Fruit fly (Drosophila melanogaster): Measurements from ENCODE around the gene Ac3.

The Ac3 gene

DNA sequence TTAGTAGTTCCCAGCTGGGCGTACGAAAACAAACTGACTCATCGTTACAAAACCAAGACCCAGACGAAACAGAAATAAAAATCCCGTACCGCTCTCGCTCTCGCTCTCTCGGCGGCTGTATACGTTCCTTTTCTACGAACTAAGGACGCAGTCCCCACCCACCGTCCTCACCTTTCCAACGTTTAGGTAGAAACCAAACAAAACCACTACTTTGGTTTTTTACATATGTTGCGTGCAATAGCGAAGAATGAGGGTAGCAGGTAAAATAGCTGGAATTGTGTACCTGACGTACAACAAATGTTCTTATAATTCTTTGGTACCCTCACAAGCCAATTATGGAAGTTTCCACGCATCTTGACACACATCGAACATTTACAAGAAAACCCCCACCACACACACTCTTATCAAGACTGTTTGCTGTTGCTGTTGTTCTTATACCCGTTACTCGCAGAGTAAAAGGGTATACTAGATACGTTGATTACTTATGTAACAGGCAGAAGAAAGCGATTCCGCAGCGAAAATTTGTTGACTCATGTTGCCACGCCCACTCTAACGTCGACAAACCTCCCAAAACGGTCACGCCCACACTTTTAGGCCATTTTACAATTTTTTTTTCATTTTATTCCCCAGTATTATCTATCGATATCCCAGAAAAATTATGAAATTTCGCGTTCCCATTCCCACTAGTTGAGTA lies 13.5 kb upstream of the Ac3 start (continued):
- TF ChIP-seq CG10669 (GFP tag; optimal IDR thresholded peaks at IDR 0.05) (no peak), fd59A (GFP tag; optimal IDR thresholded peaks at IDR 0.05) (peak; percentile 2), cyc (GFP tag; optimal IDR thresholded peaks at IDR 0.05) (no peak), Sox14 (GFP tag; optimal IDR thresholded peaks at IDR 0.05) (no peak), Ets96B (tag; optimal IDR thresholded peaks at IDR 0.05) (no peak), CG11294 (GFP tag; IDR thresholded peaks at IDR 0.05) (no peak), Eip93F (GFP tag; optimal IDR thresholded peaks at IDR 0.05) (no peak), topi (GFP tag; optimal IDR thresholded peaks at IDR 0.05) (no peak), fd85E (GFP tag; optimal IDR thresholded peaks at IDR 0.05) (no peak), CG31627 (GFP tag; optimal IDR thresholded peaks at IDR 0.05) (no peak), Met (GFP tag; optimal IDR thresholded peaks at IDR 0.05) (no peak), lz (GFP tag; optimal IDR thresholded peaks at IDR 0.05) (no peak), CG6276 (GFP tag; optimal IDR thresholded peaks at IDR 0.05) (no peak), CG16779 (tag; optimal IDR thresholded peaks at IDR 0.05) (no peak), dsx (GFP tag; optimal IDR thresholded peaks at IDR 0.05; ENCODE audit: poor library complexity, severe bottlenecking) (no peak), CG3032 (tag; optimal IDR thresholded peaks at IDR 0.05) (no peak), dac (GFP tag; optimal IDR thresholded peaks at IDR 0.05) (no peak), CG4318 (GFP tag; optimal IDR thresholded peaks at IDR 0.05) (no peak), CG34406 (GFP tag; optimal IDR thresholded peaks at IDR 0.05) (no peak), CG11762 (GFP tag; optimal IDR thresholded peaks at IDR 0.05; ENCODE audit: insufficient read depth) (no peak), pdm3 (GFP tag; optimal IDR thresholded peaks at IDR 0.05) (peak; percentile 19), Smox (GFP tag; optimal IDR thresholded peaks at IDR 0.05) (no peak), ss (GFP tag; optimal IDR thresholded peaks at IDR 0.05) (peak in 1 of 2 experiments; percentile 74), CG8632 (GFP tag; optimal IDR thresholded peaks at IDR 0.05) (no peak)

DNA sequence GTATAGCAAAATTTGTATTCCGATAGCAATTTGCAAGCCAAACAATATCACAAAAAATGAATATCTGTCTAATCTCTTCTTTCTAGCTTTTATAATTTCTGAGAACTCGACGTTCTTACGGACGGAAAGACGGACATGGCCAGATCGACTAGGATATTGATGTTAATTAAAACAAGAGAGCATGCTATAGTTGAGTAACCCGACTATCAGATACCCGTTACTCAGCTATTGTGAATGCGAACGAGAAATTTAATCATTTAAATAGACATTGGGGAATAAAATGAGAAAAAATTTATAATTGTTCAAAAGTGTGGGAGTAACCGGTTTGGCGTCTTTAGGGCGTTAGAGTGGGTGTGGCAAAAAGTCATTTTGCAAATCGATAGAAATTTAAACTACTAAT lies 11.9 kb upstream of the Ac3 start:
- TF ChIP-seq esn (GFP tag; optimal IDR thresholded peaks at IDR 0.05), result no peak
- no peak for TF ChIP-seq Hr4 (GFP tag; optimal IDR thresholded peaks at IDR 0.05)
- no peak for TF ChIP-seq fd59A (GFP tag; optimal IDR thresholded peaks at IDR 0.05)
- TF ChIP-seq spab (GFP tag; optimal IDR thresholded peaks at IDR 0.05), result no peak
- TF ChIP-seq CG6792 (GFP tag; optimal IDR thresholded peaks at IDR 0.05), result no peak
- no peak for TF ChIP-seq salr (GFP tag; optimal IDR thresholded peaks at IDR 0.05)
- no peak for TF ChIP-seq Eip75B (GFP tag; optimal IDR thresholded peaks at IDR 0.05)

DNA sequence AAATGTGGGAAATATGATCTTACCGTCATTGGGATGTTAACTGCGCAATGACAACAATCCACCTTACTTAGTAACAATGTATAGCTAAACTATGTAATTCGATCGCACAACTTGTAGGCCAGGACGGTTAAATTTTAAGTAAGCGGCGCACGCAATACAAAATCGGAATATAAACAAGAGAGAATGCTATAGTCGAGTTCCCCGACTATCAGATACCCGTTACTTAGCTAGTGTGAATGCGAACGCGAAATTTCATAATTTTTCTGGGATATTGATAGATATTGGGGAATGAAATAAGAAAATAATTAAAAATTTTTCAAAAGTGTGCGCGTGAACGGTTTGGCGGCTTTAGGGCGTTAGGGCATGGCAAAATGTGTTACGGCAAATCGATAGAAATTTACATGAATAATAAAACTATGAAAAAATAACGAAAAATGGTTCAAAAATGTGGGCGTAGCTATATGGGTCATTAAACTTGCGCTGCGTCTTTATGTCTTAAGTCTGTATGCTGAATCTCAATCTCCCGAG lies 10.3 kb upstream of the Ac3 start:
- TF ChIP-seq Smox (GFP tag; optimal IDR thresholded peaks at IDR 0.05) (no peak), dsx (GFP tag; optimal IDR thresholded peaks at IDR 0.05; ENCODE audit: poor library complexity, severe bottlenecking) (peak; percentile 27)

DNA sequence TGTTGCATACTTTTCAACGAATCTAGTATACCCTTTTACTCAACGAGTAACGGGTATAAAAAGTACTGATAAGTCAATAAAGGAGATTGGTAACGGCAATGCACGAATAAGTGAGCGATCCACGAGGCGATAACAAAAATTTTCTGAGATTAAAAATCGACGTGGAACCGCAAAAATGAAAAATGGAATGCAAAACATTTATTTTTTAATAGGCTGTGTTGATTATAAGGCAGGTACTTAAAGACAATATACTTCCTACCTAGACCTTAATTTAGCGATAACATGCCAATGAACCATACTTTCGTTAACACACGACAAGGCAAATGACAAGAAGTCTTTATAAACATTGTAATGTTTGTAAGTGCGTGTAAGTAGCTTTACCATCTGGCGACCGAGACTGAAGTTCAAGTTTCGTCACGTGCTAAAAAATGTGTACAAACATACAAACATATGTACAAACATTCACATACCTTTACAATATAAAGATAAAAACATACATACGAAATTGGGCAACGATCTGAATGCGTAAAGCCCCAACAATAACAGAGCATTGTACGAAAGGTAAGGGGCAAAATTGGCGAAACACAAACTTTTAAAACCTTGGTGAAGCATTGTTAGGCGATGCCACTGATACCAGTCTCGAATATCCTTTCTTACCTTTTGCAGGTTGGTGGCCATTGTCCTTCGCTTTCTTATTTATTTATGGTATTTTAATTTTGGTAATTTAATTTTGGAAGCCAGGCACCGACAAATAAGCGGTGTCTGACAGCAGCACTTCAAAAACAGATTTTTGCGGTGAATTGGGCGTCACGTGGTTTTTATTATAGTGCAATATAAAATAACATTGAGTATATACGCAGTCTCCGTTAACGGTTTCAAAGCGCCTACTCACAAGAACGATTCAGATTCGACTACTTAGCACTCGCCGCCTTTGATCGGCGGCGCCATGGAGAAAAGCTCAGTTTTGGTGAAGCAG lies 9.4 kb upstream of the Ac3 start:
- no peak for TF ChIP-seq CG8119 (GFP tag; IDR thresholded peaks at IDR 0.05)
- peak; percentile 57 for TF ChIP-seq svp (GFP tag)
- TF ChIP-seq vri (GFP tag; optimal IDR thresholded peaks at IDR 0.05), result peak; percentile 57
- no peak for TF ChIP-seq OdsH (GFP tag; optimal IDR thresholded peaks at IDR 0.05)
